Worm (Caenorhabditis elegans) whole organism, young adult: Measurements from ENCODE around the gene glb-22.

ENCODE experiments used
- B0261.1 ChIP-seq: sonication (generic microtip); optimal IDR thresholded peaks from 2 replicates; lab custom pipeline; 2016; ENCODE audit warnings: mild to moderate bottlenecking, missing genetic modification characterization, moderate library complexity, missing compliant biosample characterization
- B0336.3 ChIP-seq: fragments of 200-800 bp; sonication (Bioruptor generic); IDR thresholded peaks from 2 replicates; pipeline ENCODE4 v1.3.6; 2022; ENCODE audit warnings: missing genetic modification characterization, missing compliant biosample characterization
- C17E4.6 ChIP-seq: fragments of 200-800 bp; sonication (Bioruptor generic); IDR thresholded peaks from 2 replicates; pipeline ENCODE4 v1.3.6; 2022; ENCODE audit warnings: missing genetic modification reagents, missing genetic modification characterization, missing compliant biosample characterization
- D2030.7 ChIP-seq: fragments of 200-800 bp; sonication (Bioruptor generic); IDR thresholded peaks from 2 replicates; pipeline ENCODE4 v1.3.6; 2022; ENCODE audit warnings: missing genetic modification reagents, missing genetic modification characterization, missing compliant biosample characterization
- F10E7.11 ChIP-seq: sonication (generic microtip); optimal IDR thresholded peaks from 2 replicates; lab custom pipeline; 2017; ENCODE audit warnings: mild to moderate bottlenecking, missing genetic modification characterization, moderate library complexity, missing compliant biosample characterization
- F23B12.7 ChIP-seq: sonication (generic microtip); optimal IDR thresholded peaks from 2 replicates; lab custom pipeline; 2017; ENCODE audit warnings: missing genetic modification characterization, mild to moderate bottlenecking, missing compliant biosample characterization, antibody characterized with exemption, moderate library complexity; ENCODE audit not compliant: insufficient read depth
- F33H1.4 ChIP-seq: fragments of 200-800 bp; sonication (Bioruptor generic); IDR thresholded peaks from 2 replicates; pipeline ENCODE4 v1.3.6; 2022; ENCODE audit warnings: missing genetic modification reagents, missing genetic modification characterization, missing compliant biosample characterization
- F57C9.4 ChIP-seq: sonication (generic microtip); optimal IDR thresholded peaks from 2 replicates; lab custom pipeline; 2017; ENCODE audit warnings: mild to moderate bottlenecking, missing genetic modification characterization, missing compliant biosample characterization
- T07F8.4 ChIP-seq: sonication (generic microtip); optimal IDR thresholded peaks from 2 replicates; lab custom pipeline; 2016; ENCODE audit warnings: mild to moderate bottlenecking, missing genetic modification characterization, moderate library complexity, missing compliant biosample characterization
- Y53F4B.3 ChIP-seq: fragments of 200-800 bp; sonication (Bioruptor generic); IDR thresholded peaks from 2 replicates; pipeline ENCODE4 v1.3.6; 2022; ENCODE audit warnings: missing genetic modification reagents, missing genetic modification characterization, missing compliant biosample characterization
- attf-6 ChIP-seq: fragments of 200-800 bp; sonication (Bioruptor generic); IDR thresholded peaks from 2 replicates; pipeline ENCODE4 v1.3.6; 2022; ENCODE audit warnings: missing genetic modification reagents, missing genetic modification characterization, missing compliant biosample characterization
- cebp-1 ChIP-seq, 2 experiments: fragments of 200-800 bp in 1 of 2; sonication (Bioruptor generic) in 1 of 2; sonication (generic microtip) in 1 of 2; IDR thresholded peaks in 1 of 2; optimal IDR thresholded peaks in 1 of 2; 2 replicates each; pipeline versions ENCODE4 v1.3.6 to Lab custom; 2017 to 2022; ENCODE audit warnings: missing compliant biosample characterization in 2 of 2, missing genetic modification characterization in 2 of 2, mild to moderate bottlenecking in 1 of 2, missing genetic modification reagents in 1 of 2, moderate library complexity in 1 of 2
- ceh-91 ChIP-seq: fragments of 200-800 bp; sonication (Bioruptor generic); IDR thresholded peaks from 2 replicates; pipeline ENCODE4 v1.3.6; 2022; ENCODE audit warnings: missing genetic modification reagents, missing genetic modification characterization, missing compliant biosample characterization
- chd-7 ChIP-seq: sonication (generic microtip); optimal IDR thresholded peaks from 2 replicates; lab custom pipeline; 2016; ENCODE audit warnings: mild to moderate bottlenecking, missing genetic modification characterization, moderate library complexity, missing compliant biosample characterization
- dpff-1 ChIP-seq: sonication (generic microtip); optimal IDR thresholded peaks from 2 replicates; lab custom pipeline; 2017; ENCODE audit warnings: mild to moderate bottlenecking, missing genetic modification characterization, missing compliant biosample characterization
- dpl-1 ChIP-seq: fragments of 150-350 bp; optimal IDR thresholded peaks from 2 replicates; lab custom pipeline; 2014; ENCODE audit warnings: missing biosample characterization, missing genetic modification reagents, missing genetic modification characterization
- efl-1 ChIP-seq: fragments of 150-350 bp; optimal IDR thresholded peaks from 2 replicates; lab custom pipeline; 2014; ENCODE audit warnings: missing biosample characterization, missing genetic modification reagents, missing genetic modification characterization
- ets-4 ChIP-seq: fragments of 200-800 bp; sonication (Bioruptor generic); optimal IDR thresholded peaks from 2 replicates; lab custom pipeline; 2018; ENCODE audit warnings: mild to moderate bottlenecking, missing genetic modification characterization, missing compliant biosample characterization
- gei-17 ChIP-seq: fragments of 200-800 bp; sonication (Bioruptor generic); optimal IDR thresholded peaks from 2 replicates; lab custom pipeline; 2018; ENCODE audit warnings: mild to moderate bottlenecking, missing genetic modification characterization, missing compliant biosample characterization
- hmg-1.2 ChIP-seq: fragments of 200-800 bp; sonication (Bioruptor generic); IDR thresholded peaks from 2 replicates; pipeline ENCODE4 v1.3.6; 2022; ENCODE audit warnings: missing genetic modification reagents, missing genetic modification characterization, missing compliant biosample characterization
- lin-35 ChIP-seq, 3 experiments: fragments of 150-350 bp in 2 of 3; sonication (generic microtip) in 1 of 3; optimal IDR thresholded peaks; 2 replicates each; lab custom pipeline; 2014 to 2018; ENCODE audit warnings: missing biosample characterization in 3 of 3, missing genetic modification characterization in 3 of 3, missing genetic modification reagents in 3 of 3
- lin-40 ChIP-seq: sonication (generic microtip); optimal IDR thresholded peaks from 2 replicates; lab custom pipeline; 2016; ENCODE audit warnings: missing genetic modification characterization, mild to moderate bottlenecking, missing compliant biosample characterization, missing genotype, missing genetic modification reagents
- lin-54 ChIP-seq: fragments of 200-800 bp; sonication (Bioruptor generic); optimal IDR thresholded peaks from 2 replicates; lab custom pipeline; 2018; ENCODE audit warnings: mild to moderate bottlenecking, missing genetic modification characterization, missing compliant biosample characterization
- lsl-1 ChIP-seq: fragments of 200-800 bp; sonication (Bioruptor generic); optimal IDR thresholded peaks from 2 replicates; lab custom pipeline; 2018; ENCODE audit warnings: mild to moderate bottlenecking, missing genetic modification characterization, moderate library complexity, missing compliant biosample characterization
- madf-6 ChIP-seq: fragments of 200-800 bp; sonication (Bioruptor generic); IDR thresholded peaks from 2 replicates; pipeline ENCODE4 v1.3.6; 2022; ENCODE audit warnings: missing genetic modification reagents, missing genetic modification characterization, missing compliant biosample characterization
- madf-8 ChIP-seq: fragments of 200-800 bp; sonication (Bioruptor generic); conservative IDR thresholded peaks from 2 replicates; pipeline ENCODE4 v1.3.6; 2022; ENCODE audit warnings: missing genetic modification reagents, missing genetic modification characterization, missing compliant biosample characterization
- mcd-1 ChIP-seq: fragments of 200-800 bp; sonication (Bioruptor generic); IDR thresholded peaks from 2 replicates; pipeline ENCODE4 v1.3.6; 2022; ENCODE audit warnings: missing genetic modification reagents, missing genetic modification characterization, missing compliant biosample characterization
- nhr-179 ChIP-seq: sonication (generic microtip); optimal IDR thresholded peaks from 2 replicates; lab custom pipeline; 2016; ENCODE audit warnings: mild to moderate bottlenecking, missing genetic modification characterization, missing compliant biosample characterization
- nhr-80 ChIP-seq: sonication (generic microtip); optimal IDR thresholded peaks from 2 replicates; lab custom pipeline; 2016; ENCODE audit warnings: missing genetic modification characterization, missing compliant biosample characterization
- rcor-1 ChIP-seq: fragments of 200-800 bp; sonication (Bioruptor generic); IDR thresholded peaks from 2 replicates; pipeline ENCODE4 v1.3.6; 2022; ENCODE audit warnings: missing genetic modification reagents, missing genetic modification characterization, missing compliant biosample characterization
- rec-8 ChIP-seq, 2 experiments: sonication (generic microtip); optimal IDR thresholded peaks; 2 replicates each; lab custom pipeline; 2016; ENCODE audit warnings: mild to moderate bottlenecking in 2 of 2, missing genetic modification characterization in 2 of 2, missing genetic modification reagents in 2 of 2, missing genotype in 2 of 2, missing biosample characterization in 1 of 2, missing compliant biosample characterization in 1 of 2, moderate library complexity in 1 of 2
- rpc-1 ChIP-seq, 2 experiments: fragments of 150-350 bp in 1 of 2; sonication (generic microtip) in 1 of 2; optimal IDR thresholded peaks; 2 replicates each; lab custom pipeline; 2014 to 2018; ENCODE audit warnings: missing biosample characterization in 1 of 2, missing genetic modification characterization in 1 of 2, missing genetic modification reagents in 1 of 2, missing genotype in 1 of 2
- sptf-2 ChIP-seq: fragments of 200-800 bp; sonication (Bioruptor generic); optimal IDR thresholded peaks from 2 replicates; lab custom pipeline; 2018; ENCODE audit warnings: mild to moderate bottlenecking, missing genetic modification characterization, missing compliant biosample characterization
- tbx-9 ChIP-seq: sonication (generic microtip); optimal IDR thresholded peaks from 2 replicates; lab custom pipeline; 2016; ENCODE audit warnings: borderline replicate concordance, missing genetic modification characterization, inconsistent platforms, missing compliant biosample characterization
- xnd-1 ChIP-seq: sonication (generic microtip); optimal IDR thresholded peaks from 2 replicates; lab custom pipeline; 2016; ENCODE audit warnings: missing genotype, missing genetic modification reagents, missing genetic modification characterization, missing compliant biosample characterization
- zfh-2 ChIP-seq: fragments of 200-800 bp; sonication (Bioruptor generic); conservative IDR thresholded peaks from 2 replicates; pipeline ENCODE4 v1.3.6; 2022; ENCODE audit warnings: missing genetic modification reagents, missing genetic modification characterization, missing compliant biosample characterization
- zim-3 ChIP-seq: sonication (generic microtip); optimal IDR thresholded peaks from 2 replicates; lab custom pipeline; 2017; ENCODE audit warnings: mild to moderate bottlenecking, missing genetic modification characterization, moderate library complexity, missing compliant biosample characterization
- ztf-18 ChIP-seq: sonication (generic microtip); optimal IDR thresholded peaks from 2 replicates; lab custom pipeline; 2016; ENCODE audit warnings: missing genotype, mild to moderate bottlenecking, missing genetic modification characterization, missing compliant biosample characterization

glb-22 gene

DNA sequence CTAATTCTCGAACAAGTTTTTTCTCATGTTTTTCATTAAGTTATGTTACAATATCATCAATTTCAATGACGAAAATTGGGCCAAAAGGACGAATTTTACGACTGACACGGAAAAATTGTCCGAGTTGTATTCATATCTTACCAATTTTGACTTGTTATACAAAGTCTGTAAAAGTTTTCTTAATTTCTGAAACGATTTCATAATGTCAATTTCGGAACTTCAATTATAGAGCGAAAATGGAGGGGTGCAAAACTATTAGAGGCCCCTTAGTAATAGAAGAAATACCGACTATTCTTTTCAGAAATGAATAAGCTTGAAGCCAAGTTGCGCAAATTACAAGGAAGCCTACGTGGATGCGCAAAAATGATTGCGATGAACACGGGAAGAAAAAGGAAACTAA is 31.5 kb downstream of the glb-22 start, which contains the start of gene F43D2.3:
F43D2.3 (plus strand) TSS at position 301 of the 400 bp plus-strand sequence.
- TF ChIP-seq zfh-2 (no peak), F10E7.11 (tag; lab: Kevin White, UChicago) (no peak), C17E4.6 (GFP tag; lab: Robert Waterston, UW) (no peak), ztf-18 (no peak), madf-6 (GFP tag; lab: Robert Waterston, UW) (no peak), lin-35 (GFP tag; optimal IDR thresholded peaks at IDR 0.05; lab: Kevin White, UChicago) (no peak), mcd-1 (GFP tag; lab: Robert Waterston, UW) (no peak), T07F8.4 (tag; lab: Kevin White, UChicago) (no peak), ets-4 (GFP tag; lab: Kevin White, UChicago) (no peak), dpff-1 (tag; lab: Kevin White, UChicago) (no peak), tbx-9 (tag; lab: Kevin White, UChicago) (no peak), zim-3 (tag; lab: Kevin White, UChicago) (no peak), rpc-1 (optimal IDR thresholded peaks at IDR 0.05; lab: Kevin White, UChicago) (no peak), rpc-1 (tag; optimal IDR thresholded peaks at IDR 0.05; lab: Kevin White, UChicago) (no peak), nhr-179 (no peak), sptf-2 (GFP tag; lab: Kevin White, UChicago) (no peak), B0261.1 (tag; lab: Kevin White, UChicago) (no peak), F23B12.7 (tag; lab: Kevin White, UChicago) (no peak), gei-17 (GFP tag; lab: Kevin White, UChicago) (no peak)

DNA sequence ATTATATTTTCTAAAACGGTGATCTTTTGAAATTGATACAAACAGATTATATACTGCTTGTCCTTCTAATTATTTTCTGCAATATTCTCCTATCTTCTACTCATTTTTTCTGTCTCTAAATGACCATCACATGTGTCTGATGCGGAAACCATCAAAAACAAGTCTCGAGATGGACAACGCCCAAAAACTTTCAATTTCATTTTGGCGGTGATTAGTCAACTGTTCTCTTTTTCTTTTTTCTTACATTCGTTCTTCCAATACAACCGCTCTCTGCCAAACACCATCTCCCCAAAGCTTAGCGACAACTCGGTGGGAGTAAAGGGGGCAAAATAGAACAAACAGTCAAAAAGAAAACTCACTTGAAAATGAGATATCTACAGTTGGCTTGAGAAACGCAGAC is 33.2 kb downstream of the glb-22 start:
- TF ChIP-seq lin-40 (tag; lab: Kevin White, UChicago): peak; percentile 11
- TF ChIP-seq B0336.3: no peak
- TF ChIP-seq, all 124 proteins: peak for 1

DNA sequence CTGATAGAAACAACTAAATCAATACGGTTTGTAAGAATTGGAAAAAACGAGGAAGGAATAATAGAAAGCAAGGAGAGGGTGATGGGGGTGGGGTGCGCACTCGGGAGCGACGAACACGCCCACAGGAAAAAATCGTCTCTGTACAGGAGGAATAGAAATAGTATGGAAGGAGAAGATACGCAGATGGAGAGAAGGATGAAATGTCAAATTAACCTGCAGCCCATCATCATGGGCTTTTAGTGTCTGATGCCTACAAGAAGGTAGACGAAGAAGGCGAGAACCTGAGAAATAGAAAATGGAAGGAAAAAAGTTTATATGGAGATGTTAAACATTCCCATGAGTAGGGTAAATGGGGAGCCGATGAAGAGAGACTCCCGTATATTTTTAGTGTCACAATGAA is 35.0 kb downstream of the glb-22 start, which contains the start of gene F43D2.6:
F43D2.6 (minus strand) TSS at position 62 of the 400 bp plus-strand sequence.
- TF ChIP-seq rcor-1 (no peak), F57C9.4 (no peak), hmg-1.2 (peak; percentile 63), cebp-1 (GFP tag; IDR thresholded peaks at IDR 0.05; lab: Robert Waterston, UW) (no peak), cebp-1 (tag; optimal IDR thresholded peaks at IDR 0.05; lab: Kevin White, UChicago) (peak; percentile 11)

DNA sequence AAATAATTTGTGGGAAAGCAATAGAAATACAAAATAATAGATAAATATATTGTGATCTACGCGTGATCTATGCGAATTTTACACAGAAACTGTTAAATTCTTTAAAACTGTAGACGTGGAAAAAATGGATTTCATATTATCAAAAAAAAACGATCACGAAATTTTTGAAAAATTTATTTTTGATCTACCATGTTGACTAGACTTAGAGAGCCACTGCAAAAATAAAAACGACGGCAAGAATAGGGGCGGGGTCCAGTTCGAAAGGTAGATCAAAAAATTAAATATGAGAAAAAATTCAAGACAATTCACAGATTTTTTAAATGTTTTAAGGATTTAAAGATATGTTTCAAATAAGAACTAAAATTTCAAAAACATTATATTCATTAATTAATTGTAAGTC is 38.0 kb downstream of the glb-22 start:
- TF ChIP-seq nhr-80 (tag; lab: Kevin White, UChicago) (no peak), chd-7 (tag; lab: Kevin White, UChicago) (no peak), efl-1 (peak; percentile 69), hmg-1.2 (peak; percentile 19; the same call in 1 of the 2 replicates), madf-6 (GFP tag; lab: Robert Waterston, UW) (peak; percentile 90), rec-8 (tag; optimal IDR thresholded peaks at IDR 0.05; lab: Kevin White, UChicago) (no peak), xnd-1 (peak; percentile 51), Y53F4B.3 (no peak), ceh-91 (GFP tag; lab: Robert Waterston, UW) (peak; percentile 63), lin-54 (GFP tag; lab: Kevin White, UChicago) (peak; percentile 18), dpl-1 (GFP tag; lab: Kevin White, UChicago) (peak; percentile 64), lsl-1 (GFP tag; lab: Kevin White, UChicago) (peak; percentile 50), attf-6 (no peak), D2030.7 (0 out of 2 replicates have a peak, but pooled peaks have one; percentile 23), F33H1.4 (GFP tag; lab: Robert Waterston, UW) (peak; percentile 34; the same call in 1 of the 2 replicates), madf-8 (GFP tag; lab: Robert Waterston, UW) (peak; percentile 81)
- TF ChIP-seq, all 124 proteins: peak for 11
